Worm (Caenorhabditis elegans) whole organism, L3 larva: Measurements from ENCODE around the gene eri-3.
A peak's percentile ranks its signal among the peaks of the same experiment; 100 is the strongest.

ENCODE experiments used
- R02D3.7 ChIP-seq: fragments of 150-350 bp; optimal IDR thresholded peaks from 2 replicates; lab custom pipeline; 2014; ENCODE audit warnings: missing biosample characterization, missing genetic modification characterization
- ZK546.5 ChIP-seq: sonication (generic microtip); optimal IDR thresholded peaks from 2 replicates; lab custom pipeline; 2017; ENCODE audit warnings: missing biosample characterization, missing genetic modification characterization
- aly-2 ChIP-seq: fragments of 150-350 bp; optimal IDR thresholded peaks from 2 replicates; lab custom pipeline; 2014; ENCODE audit warnings: missing biosample characterization, missing genetic modification characterization
- ama-1 ChIP-seq: fragments of 150-350 bp; optimal IDR thresholded peaks from 2 replicates; lab custom pipeline; 2018
- ceh-16 ChIP-seq: sonication (generic microtip); optimal IDR thresholded peaks from 2 replicates; lab custom pipeline; 2017; ENCODE audit warnings: missing biosample characterization, missing genetic modification characterization
- ceh-82 ChIP-seq: fragments of 150-350 bp; optimal IDR thresholded peaks from 2 replicates; lab custom pipeline; 2014; ENCODE audit warnings: missing biosample characterization, missing genetic modification characterization
- egl-27 ChIP-seq: sonication (generic microtip); optimal IDR thresholded peaks from 4 replicates; lab custom pipeline; 2017; ENCODE audit warnings: missing biosample characterization, missing genetic modification reagents, missing genetic modification characterization
- egl-5 ChIP-seq: fragments of 150-350 bp; optimal IDR thresholded peaks from 2 replicates; lab custom pipeline; 2017; ENCODE audit warnings: missing biosample characterization, missing genetic modification reagents, missing genetic modification characterization, inconsistent platforms
- elt-1 ChIP-seq: fragments of 150-350 bp; optimal IDR thresholded peaks from 2 replicates; lab custom pipeline; 2014; ENCODE audit warnings: missing biosample characterization, missing genetic modification characterization
- elt-2 ChIP-seq: sonication (generic microtip); optimal IDR thresholded peaks from 2 replicates; lab custom pipeline; 2016; ENCODE audit warnings: missing genetic modification reagents, mild to moderate bottlenecking, missing genetic modification characterization, missing compliant biosample characterization
- eor-1 ChIP-seq, 2 experiments: fragments of 150-350 bp; optimal IDR thresholded peaks; 2 replicates each; lab custom pipeline; 2014 to 2018; ENCODE audit warnings: missing biosample characterization in 2 of 2, missing genetic modification characterization in 2 of 2
- fkh-10 ChIP-seq: sonication (generic microtip); optimal IDR thresholded peaks from 2 replicates; lab custom pipeline; 2017; ENCODE audit warnings: missing biosample characterization, missing genetic modification reagents, missing genetic modification characterization
- hmg-11 ChIP-seq: sonication (generic microtip); optimal IDR thresholded peaks from 2 replicates; lab custom pipeline; 2016; ENCODE audit warnings: missing genetic modification characterization, missing compliant biosample characterization
- lin-15B ChIP-seq: fragments of 150-350 bp; optimal IDR thresholded peaks from 2 replicates; lab custom pipeline; 2014; ENCODE audit warnings: missing biosample characterization, missing genetic modification characterization
- lin-39 ChIP-seq: fragments of 150-350 bp; optimal IDR thresholded peaks from 2 replicates; lab custom pipeline; 2018; ENCODE audit warnings: missing biosample characterization, missing genetic modification reagents, missing genetic modification characterization
- lsy-12 ChIP-seq: sonication (generic microtip); optimal IDR thresholded peaks from 2 replicates; lab custom pipeline; 2016; ENCODE audit warnings: mild to moderate bottlenecking, missing genetic modification characterization, missing compliant biosample characterization
- mdl-1 ChIP-seq: fragments of 150-350 bp; optimal IDR thresholded peaks from 2 replicates; lab custom pipeline; 2014; ENCODE audit warnings: missing biosample characterization, missing genetic modification characterization
- mml-1 ChIP-seq: fragments of 150-350 bp; sonication (generic microtip); optimal IDR thresholded peaks from 3 replicates; lab custom pipeline; 2014; ENCODE audit warnings: missing biosample characterization, missing genetic modification characterization
- nfya-1 ChIP-seq: sonication (generic microtip); optimal IDR thresholded peaks from 2 replicates; lab custom pipeline; 2017; ENCODE audit warnings: missing genetic modification characterization, mild to moderate bottlenecking, missing compliant biosample characterization, antibody characterized with exemption, moderate library complexity; ENCODE audit not compliant: insufficient read depth
- nhr-11 ChIP-seq: fragments of 150-350 bp; optimal IDR thresholded peaks from 2 replicates; lab custom pipeline; 2014; ENCODE audit warnings: missing biosample characterization, missing genetic modification characterization
- nhr-237 ChIP-seq: fragments of 150-350 bp; optimal IDR thresholded peaks from 2 replicates; lab custom pipeline; 2014; ENCODE audit warnings: missing biosample characterization, missing genetic modification characterization
- nhr-25 ChIP-seq: sonication (generic microtip); optimal IDR thresholded peaks from 2 replicates; lab custom pipeline; 2017; ENCODE audit warnings: missing biosample characterization, missing genetic modification characterization
- nhr-28 ChIP-seq: fragments of 150-350 bp; optimal IDR thresholded peaks from 2 replicates; lab custom pipeline; 2014; ENCODE audit warnings: missing biosample characterization, missing genetic modification characterization
- nhr-43 ChIP-seq: sonication (generic microtip); optimal IDR thresholded peaks from 2 replicates; lab custom pipeline; 2016; ENCODE audit warnings: mild to moderate bottlenecking, missing genetic modification characterization, missing compliant biosample characterization; ENCODE audit not compliant: poor library complexity, severe bottlenecking
- nhr-76 ChIP-seq: fragments of 150-350 bp; sonication (generic microtip); optimal IDR thresholded peaks from 5 replicates; lab custom pipeline; 2014; ENCODE audit warnings: missing biosample characterization, missing genetic modification characterization
- nhr-77 ChIP-seq: fragments of 150-350 bp; optimal IDR thresholded peaks from 2 replicates; lab custom pipeline; 2014; ENCODE audit warnings: missing biosample characterization, missing genetic modification characterization
- pha-4 ChIP-seq: fragments of 150-350 bp; optimal IDR thresholded peaks from 2 replicates; lab custom pipeline; 2014; ENCODE audit warnings: missing biosample characterization, missing genetic modification reagents, missing genetic modification characterization
- pqm-1 ChIP-seq: fragments of 150-350 bp; optimal IDR thresholded peaks from 2 replicates; lab custom pipeline; 2017; ENCODE audit warnings: missing biosample characterization, missing genetic modification characterization, inconsistent platforms
- skn-1 ChIP-seq: fragments of 150-350 bp; optimal IDR thresholded peaks from 2 replicates; lab custom pipeline; 2014; ENCODE audit warnings: missing biosample characterization, missing genetic modification characterization
- snpc-4 ChIP-seq: fragments of 150-350 bp; optimal IDR thresholded peaks from 2 replicates; lab custom pipeline; 2014; ENCODE audit warnings: missing biosample characterization, missing genetic modification characterization
- unc-39 ChIP-seq: sonication (generic microtip); optimal IDR thresholded peaks from 4 replicates; lab custom pipeline; 2017; ENCODE audit warnings: missing biosample characterization, missing genetic modification characterization
- unc-62 ChIP-seq: fragments of 150-350 bp; sonication (generic microtip); optimal IDR thresholded peaks from 4 replicates; lab custom pipeline; 2014; ENCODE audit warnings: missing biosample characterization, missing genetic modification reagents, missing genetic modification characterization
- ztf-4 ChIP-seq: fragments of 150-350 bp; optimal IDR thresholded peaks from 2 replicates; lab custom pipeline; 2014; ENCODE audit warnings: missing biosample characterization, missing genetic modification characterization

The eri-3 gene

ce11 chrII:1123208-1123607 is at the start of gene eri-3, which contains the start of gene sut-1:
Gene eri-3, plus strand, starts transcription at chrII:1123534.
Gene sut-1, minus strand, starts transcription at chrII:1123265.
- TF ChIP-seq eor-1 (tag; optimal IDR thresholded peaks at IDR 0.05; lab: Kevin White, UChicago) (no peak), lin-15B (tag; lab: Kevin White, UChicago) (peak; percentile 17)

DNA sequence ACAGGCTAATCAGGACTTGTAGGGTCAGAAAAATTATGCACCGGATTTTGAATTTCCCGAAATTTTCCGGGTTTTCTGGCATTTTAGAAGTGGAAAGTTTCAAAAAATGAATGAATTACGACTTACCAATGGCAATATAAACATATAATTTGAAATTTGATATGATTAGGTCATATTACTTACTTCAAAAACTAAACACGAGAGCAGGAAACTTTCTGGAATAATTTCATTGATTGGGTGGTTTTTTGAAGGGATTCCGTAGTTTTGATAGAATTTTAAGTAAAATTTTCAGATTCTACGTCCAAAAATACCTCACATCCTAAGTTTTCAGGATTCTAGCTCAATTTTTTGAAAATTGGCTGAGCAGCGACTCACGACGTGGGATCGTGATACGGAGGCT is 47.9 kb upstream of the eri-3 start, which contains the start of gene K02E7.11:
TSS of gene K02E7.11 (minus strand) at position 101 of the 400 bp plus-strand sequence.
- no peak for TF ChIP-seq nhr-237 (tag; lab: Kevin White, UChicago)
- TF ChIP-seq nhr-11 (tag; lab: Kevin White, UChicago): no peak
- no peak for TF ChIP-seq fkh-10 (GFP tag; lab: Kevin White, UChicago)
- no peak for TF ChIP-seq aly-2 (tag; lab: Kevin White, UChicago)
- TF ChIP-seq nhr-76 (tag; lab: Kevin White, UChicago): no peak
- TF ChIP-seq lsy-12 (tag; lab: Kevin White, UChicago): no peak
- TF ChIP-seq elt-1 (tag; lab: Kevin White, UChicago): no peak
- no peak for TF ChIP-seq ZK546.5 (tag; lab: Kevin White, UChicago)
- no peak for TF ChIP-seq mml-1 (tag; lab: Kevin White, UChicago)
- no peak for TF ChIP-seq unc-39 (tag; lab: Kevin White, UChicago)
- no peak for TF ChIP-seq unc-62 (GFP tag; lab: Kevin White, UChicago)
- TF ChIP-seq ama-1 (lab: Kevin White, UChicago): no peak
- no peak for TF ChIP-seq nhr-25 (tag; lab: Kevin White, UChicago)
- TF ChIP-seq nfya-1 (tag; lab: Kevin White, UChicago): no peak
- TF ChIP-seq pqm-1 (tag; lab: Kevin White, UChicago): no peak
- TF ChIP-seq ztf-4 (tag; lab: Kevin White, UChicago): no peak
- TF ChIP-seq nhr-28 (tag; lab: Kevin White, UChicago): no peak
- no peak for TF ChIP-seq lin-15B (tag; lab: Kevin White, UChicago)
- no peak for TF ChIP-seq egl-27 (tag; lab: Kevin White, UChicago)

DNA sequence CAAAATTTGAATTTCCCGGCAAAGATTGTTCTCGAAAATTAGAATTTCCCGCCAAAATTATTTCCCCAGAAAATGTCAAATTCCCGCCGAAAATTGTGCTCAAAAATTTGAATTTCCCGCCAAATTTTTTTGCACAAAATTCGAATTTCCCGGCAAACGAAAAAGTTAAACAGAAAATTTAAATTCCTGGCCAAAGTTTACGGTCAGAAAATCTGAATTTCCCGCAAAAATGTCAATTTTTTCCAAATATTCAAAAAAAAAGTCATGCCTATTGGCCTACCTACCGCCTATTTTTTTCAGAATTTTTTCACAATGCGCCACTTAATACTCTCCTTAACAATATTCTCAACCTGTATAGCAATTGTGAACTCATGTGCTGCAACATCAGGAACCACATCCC is 40.5 kb upstream of the eri-3 start, which contains the start of gene K02E7.1:
TSS of gene K02E7.1 (plus strand) at position 301 of the 400 bp plus-strand sequence.
- TF ChIP-seq ceh-16 (tag; lab: Kevin White, UChicago) (no peak), egl-5 (no peak), ztf-4 (tag; lab: Kevin White, UChicago) (no peak), nhr-76 (tag; lab: Kevin White, UChicago) (no peak), elt-2 (tag; lab: Kevin White, UChicago) (no peak), aly-2 (tag; lab: Kevin White, UChicago) (no peak)

ce11 chrII:1084899-1085298 is 38.4 kb upstream of the eri-3 start:
- TF ChIP-seq hmg-11 (tag; lab: Kevin White, UChicago): peak; percentile 59
- TF ChIP-seq nhr-237 (tag; lab: Kevin White, UChicago): no peak
- TF ChIP-seq mdl-1 (tag; lab: Kevin White, UChicago): no peak
- TF ChIP-seq skn-1 (tag; lab: Kevin White, UChicago): peak; percentile 81
- peak; percentile 11 for TF ChIP-seq lin-39 (tag; lab: Kevin White, UChicago)
- peak; percentile 10 for TF ChIP-seq lin-15B (tag; lab: Kevin White, UChicago)
- TF ChIP-seq nhr-76 (tag; lab: Kevin White, UChicago): no peak
- peak; percentile 57 for TF ChIP-seq egl-5
- peak; percentile 61 for TF ChIP-seq nfya-1 (tag; lab: Kevin White, UChicago)
- TF ChIP-seq snpc-4 (tag; lab: Kevin White, UChicago): peak; percentile 32
- TF ChIP-seq pha-4 (tag; lab: Kevin White, UChicago): peak; percentile 35
- no peak for TF ChIP-seq nhr-43 (tag; lab: Kevin White, UChicago)

DNA sequence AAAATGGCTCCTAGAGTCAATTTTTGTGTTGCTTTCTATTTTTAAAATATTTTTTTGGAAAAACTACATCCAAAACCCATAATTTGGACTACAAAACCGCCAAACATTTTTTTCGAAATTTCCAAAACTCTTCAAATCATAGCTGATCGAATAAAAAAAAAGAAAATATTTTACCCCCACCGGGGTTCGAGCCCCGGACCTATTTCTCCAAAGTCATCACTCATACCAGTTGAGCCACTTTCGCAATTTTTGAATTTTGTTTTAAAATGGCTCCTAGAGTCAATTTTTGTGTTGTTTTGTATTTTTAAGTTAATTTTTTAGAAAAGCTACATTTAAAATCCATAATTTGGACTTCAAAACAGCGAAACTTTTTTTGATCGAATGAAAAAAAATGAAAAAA is 37.8 kb upstream of the eri-3 start:
- no peak for TF ChIP-seq skn-1 (tag; lab: Kevin White, UChicago)
- TF ChIP-seq ceh-16 (tag; lab: Kevin White, UChicago): no peak
- TF ChIP-seq nhr-77 (tag; lab: Kevin White, UChicago): no peak
- TF ChIP-seq R02D3.7: no peak
- TF ChIP-seq ceh-82 (tag; lab: Kevin White, UChicago): no peak
